Fruit fly (Drosophila melanogaster): ENCODE data around the gene CG31886.

The CG31886 gene

DNA sequence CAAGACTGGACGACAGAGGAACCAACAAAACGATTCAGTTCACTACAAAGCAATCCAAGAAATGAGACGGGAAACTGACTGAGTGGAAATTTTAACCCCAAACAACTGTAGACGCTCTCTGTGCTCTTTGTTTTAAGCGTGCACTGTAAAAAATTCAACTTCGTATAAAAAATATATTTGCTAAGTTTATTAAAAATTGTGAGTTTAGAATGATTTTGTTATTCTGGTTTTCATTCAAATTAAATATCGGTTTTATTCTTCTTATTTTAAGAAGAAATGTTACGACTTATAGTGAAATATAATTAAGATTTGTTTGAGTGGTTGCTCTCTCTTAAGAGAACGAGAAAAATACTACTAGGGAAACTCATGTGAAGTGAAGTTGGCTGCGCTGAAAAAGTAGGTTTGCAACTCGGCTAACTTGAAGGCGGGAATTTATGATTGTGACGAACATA lies 779 bp downstream of the CG31886 start (continued):
- TF ChIP-seq net (GFP tag; optimal IDR thresholded peaks at IDR 0.05), result peak; percentile 95
- TF ChIP-seq CG32006 (GFP tag; optimal IDR thresholded peaks at IDR 0.05), result peak; percentile 90
- TF ChIP-seq svp (GFP tag), result peak; percentile 89
- TF ChIP-seq Eip93F (GFP tag; optimal IDR thresholded peaks at IDR 0.05), result no peak
- TF ChIP-seq pdm3 (GFP tag; optimal IDR thresholded peaks at IDR 0.05), result peak; percentile 91
- no peak for TF ChIP-seq Blimp-1 (GFP tag; optimal IDR thresholded peaks at IDR 0.05)
- TF ChIP-seq salr (GFP tag; optimal IDR thresholded peaks at IDR 0.05), result peak; percentile 68 to 91
- TF ChIP-seq Lpt (GFP tag; optimal IDR thresholded peaks at IDR 0.05), result peak; percentile 75
- peak; percentile 99 for TF ChIP-seq CG8119 (GFP tag; IDR thresholded peaks at IDR 0.05)
- no peak for TF ChIP-seq Hr38 (GFP tag; optimal IDR thresholded peaks at IDR 0.05)
- TF ChIP-seq Smox (GFP tag; optimal IDR thresholded peaks at IDR 0.05), result peak; percentile 82
- peak; percentile 94 for TF ChIP-seq CG11294 (GFP tag; IDR thresholded peaks at IDR 0.05)
- TF ChIP-seq CG16779 (tag; optimal IDR thresholded peaks at IDR 0.05), result peak; percentile 87
- TF ChIP-seq Ets21C (GFP tag; optimal IDR thresholded peaks at IDR 0.05), result peak; percentile 43
- TF ChIP-seq Sox102F (GFP tag; optimal IDR thresholded peaks at IDR 0.05), result peak; percentile 86
- TF ChIP-seq CG6276 (GFP tag; optimal IDR thresholded peaks at IDR 0.05), result peak; percentile 93
- peak in 1 of 2 experiments; percentile 33 for TF ChIP-seq ss (GFP tag; optimal IDR thresholded peaks at IDR 0.05)
- TF ChIP-seq CG6792 (GFP tag; optimal IDR thresholded peaks at IDR 0.05), result peak; percentile 80
- TF ChIP-seq Eip78C (GFP tag), result peak; percentile 96
- TF ChIP-seq CG6854 (GFP tag; optimal IDR thresholded peaks at IDR 0.05), result no peak
- TF ChIP-seq CG11762 (GFP tag; optimal IDR thresholded peaks at IDR 0.05; ENCODE audit: insufficient read depth), result peak; percentile 54
- peak; percentile 74 for TF ChIP-seq topi (GFP tag; optimal IDR thresholded peaks at IDR 0.05)
- peak; percentile 91 for TF ChIP-seq Met (GFP tag; optimal IDR thresholded peaks at IDR 0.05)
- TF ChIP-seq CG10669 (GFP tag; optimal IDR thresholded peaks at IDR 0.05), result peak; percentile 78
- TF ChIP-seq vri (GFP tag; optimal IDR thresholded peaks at IDR 0.05), result peak; percentile 25
- peak; percentile 61 for TF ChIP-seq spab (GFP tag; optimal IDR thresholded peaks at IDR 0.05)
- TF ChIP-seq CG6808 (GFP tag; optimal IDR thresholded peaks at IDR 0.05), result peak; percentile 60
- peak; percentile 91 for TF ChIP-seq lz (GFP tag; optimal IDR thresholded peaks at IDR 0.05)

DNA sequence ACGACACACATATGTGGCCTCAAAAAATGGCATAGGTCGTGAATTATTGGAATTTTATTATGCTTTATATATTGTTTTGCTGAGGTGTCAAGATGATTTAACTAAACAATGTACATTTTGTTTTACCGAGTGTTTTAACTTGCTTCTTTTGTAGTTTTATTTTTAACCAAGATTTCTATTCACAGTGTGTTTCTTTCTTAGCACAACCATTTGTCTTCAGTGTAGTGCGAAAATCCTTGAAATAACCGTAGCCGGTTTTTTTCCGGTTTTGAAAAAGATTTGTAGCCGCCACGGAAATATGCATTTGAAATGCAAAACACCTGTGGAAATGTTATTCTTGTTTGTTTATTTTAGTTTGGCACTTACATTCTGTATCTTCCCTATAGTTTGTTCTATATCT lies 1.7 kb downstream of the CG31886 start:
- TF ChIP-seq CG34406 (GFP tag; optimal IDR thresholded peaks at IDR 0.05) (no peak), Smox (GFP tag; optimal IDR thresholded peaks at IDR 0.05) (no peak), CG9139 (GFP tag; optimal IDR thresholded peaks at IDR 0.05) (no peak), CG8119 (GFP tag; IDR thresholded peaks at IDR 0.05) (no peak)

DNA sequence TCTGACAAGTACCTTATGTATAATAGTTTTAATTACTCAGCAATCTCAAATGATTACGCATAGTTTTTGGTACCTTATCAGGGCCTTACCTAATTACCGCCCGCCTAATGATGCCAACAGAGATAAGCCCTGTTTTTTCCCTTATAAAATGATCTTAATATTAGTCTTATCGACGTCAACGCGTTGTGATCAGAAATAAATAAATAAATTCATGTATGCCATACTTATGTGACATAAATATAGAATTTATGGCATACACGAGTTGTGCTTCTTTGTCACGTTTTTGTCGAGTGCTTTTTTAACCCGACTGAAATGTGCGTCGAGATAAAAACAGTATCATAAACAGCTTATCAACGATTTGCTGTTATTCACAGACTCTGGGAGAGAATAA lies 2.5 kb downstream of the CG31886 start:
- TF ChIP-seq svp (GFP tag) (peak; percentile 53), fkh (GFP tag; optimal IDR thresholded peaks at IDR 0.05) (no peak), Eip78C (GFP tag) (peak; percentile 25), Sox15 (GFP tag; optimal IDR thresholded peaks at IDR 0.05) (no peak), CG1621 (tag; optimal IDR thresholded peaks at IDR 0.05) (no peak), lz (GFP tag; optimal IDR thresholded peaks at IDR 0.05) (no peak), CG6808 (GFP tag; optimal IDR thresholded peaks at IDR 0.05) (no peak), Smox (GFP tag; optimal IDR thresholded peaks at IDR 0.05) (no peak), CG32006 (GFP tag; optimal IDR thresholded peaks at IDR 0.05) (no peak)

DNA sequence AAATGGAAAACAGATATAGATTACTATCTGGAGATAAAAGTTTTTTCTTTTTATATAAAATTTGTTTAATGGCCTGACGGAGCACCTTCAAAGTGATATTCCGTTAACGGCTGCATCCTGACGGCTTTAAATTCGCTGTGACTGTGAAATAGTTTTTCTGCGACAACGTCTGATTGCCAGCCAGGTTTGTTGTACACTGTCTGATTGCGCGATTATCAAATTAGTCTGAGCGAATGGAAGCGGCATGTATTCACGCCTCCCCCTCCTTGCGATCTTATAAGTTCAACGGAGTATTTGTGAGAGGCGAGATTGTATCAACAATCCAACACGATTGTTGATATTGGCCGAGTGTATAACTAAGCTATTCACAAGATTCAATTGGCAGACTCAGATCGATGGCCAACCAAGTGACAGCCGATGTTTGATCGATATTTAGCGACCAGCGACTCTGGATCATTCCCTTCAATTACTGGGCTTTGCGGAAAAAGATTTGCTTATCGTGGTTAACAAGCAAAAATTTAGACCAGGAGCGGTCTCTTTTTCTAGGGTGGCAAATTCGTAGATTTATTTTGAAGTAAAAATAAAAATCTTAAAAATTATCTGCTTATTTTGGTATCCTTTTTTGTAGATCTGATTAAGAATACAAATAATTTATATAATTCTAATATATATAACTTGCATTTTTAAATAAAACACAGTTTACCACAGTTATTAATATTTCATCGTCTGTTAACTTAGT lies 3.1 kb downstream of the CG31886 start:
- TF ChIP-seq Gug (GFP tag; IDR thresholded peaks at IDR 0.05), result no peak
- TF ChIP-seq fkh (GFP tag; optimal IDR thresholded peaks at IDR 0.05), result peak; percentile 66

Measured in whole organism, prepupa.